Worm (Caenorhabditis elegans) whole organism, L2 larva: Measurements from ENCODE around the gene W09D6.4.
A peak's percentile ranks its signal among the peaks of the same experiment; 100 is the strongest.

ENCODE experiments used
- C34F6.9 ChIP-seq: fragments of 150-350 bp; optimal IDR thresholded peaks from 2 replicates; lab custom pipeline; 2014; ENCODE audit warnings: missing biosample characterization, missing genetic modification characterization
- F13H6.1 ChIP-seq: sonication (generic microtip); optimal IDR thresholded peaks from 2 replicates; lab custom pipeline; 2016; ENCODE audit warnings: missing genetic modification characterization, missing compliant biosample characterization
- R02D3.7 ChIP-seq: fragments of 150-350 bp; optimal IDR thresholded peaks from 2 replicates; lab custom pipeline; 2014; ENCODE audit warnings: missing biosample characterization, missing genetic modification characterization
- Y55F3AM.14 ChIP-seq: fragments of 200-800 bp; sonication (Bioruptor generic); optimal IDR thresholded peaks from 2 replicates; lab custom pipeline; 2018; ENCODE audit warnings: mild to moderate bottlenecking, missing genetic modification characterization, missing compliant biosample characterization
- ZK546.5 ChIP-seq: sonication (generic microtip); optimal IDR thresholded peaks from 2 replicates; lab custom pipeline; 2017; ENCODE audit warnings: missing biosample characterization, missing genetic modification characterization
- alr-1 ChIP-seq: fragments of 150-350 bp; optimal IDR thresholded peaks from 2 replicates; lab custom pipeline; 2014; ENCODE audit warnings: missing biosample characterization, missing genetic modification characterization
- aly-2 ChIP-seq: fragments of 150-350 bp; optimal IDR thresholded peaks from 2 replicates; lab custom pipeline; 2014; ENCODE audit warnings: missing biosample characterization, missing genetic modification characterization
- ama-1 ChIP-seq: fragments of 150-350 bp; optimal IDR thresholded peaks from 2 replicates; lab custom pipeline; 2018; ENCODE audit warnings: inconsistent platforms
- blmp-1 ChIP-seq: sonication (generic microtip); optimal IDR thresholded peaks from 2 replicates; lab custom pipeline; 2017; ENCODE audit warnings: missing genetic modification characterization, mild to moderate bottlenecking, missing compliant biosample characterization, antibody characterized with exemption, moderate library complexity; ENCODE audit not compliant: insufficient read depth
- crh-2 ChIP-seq: sonication (generic microtip); optimal IDR thresholded peaks from 2 replicates; lab custom pipeline; 2017; ENCODE audit warnings: missing biosample characterization, missing genetic modification characterization
- elt-1 ChIP-seq: fragments of 150-350 bp; optimal IDR thresholded peaks from 2 replicates; lab custom pipeline; 2014; ENCODE audit warnings: missing biosample characterization, missing genetic modification characterization
- elt-3 ChIP-seq: sonication (generic microtip); optimal IDR thresholded peaks from 2 replicates; lab custom pipeline; 2017; ENCODE audit warnings: missing biosample characterization, missing genetic modification characterization
- fos-1 ChIP-seq: fragments of 150-350 bp; optimal IDR thresholded peaks from 2 replicates; lab custom pipeline; 2014; ENCODE audit warnings: missing biosample characterization, missing genetic modification characterization
- gmeb-1 ChIP-seq: fragments of 150-350 bp; optimal IDR thresholded peaks from 2 replicates; lab custom pipeline; 2014; ENCODE audit warnings: missing biosample characterization, missing genetic modification characterization
- lin-13 ChIP-seq: fragments of 150-350 bp; optimal IDR thresholded peaks from 2 replicates; lab custom pipeline; 2014; ENCODE audit warnings: missing biosample characterization, missing genetic modification reagents, missing genetic modification characterization
- lsy-2 ChIP-seq, 2 experiments: fragments of 150-350 bp in 1 of 2; sonication (generic microtip) in 1 of 2; optimal IDR thresholded peaks; 2 replicates each; lab custom pipeline; 2014 to 2017; ENCODE audit warnings: missing biosample characterization in 2 of 2, missing genetic modification characterization in 2 of 2
- mbf-1 ChIP-seq: sonication (generic microtip); optimal IDR thresholded peaks from 2 replicates; lab custom pipeline; 2017; ENCODE audit warnings: missing biosample characterization, missing genetic modification characterization
- mdl-1 ChIP-seq, 2 experiments: fragments of 150-350 bp in 1 of 2; sonication (generic microtip) in 1 of 2; optimal IDR thresholded peaks; 2 replicates each; lab custom pipeline; 2017; ENCODE audit warnings: missing biosample characterization in 2 of 2, missing genetic modification characterization in 2 of 2
- nhr-10 ChIP-seq: sonication (generic microtip); optimal IDR thresholded peaks from 2 replicates; lab custom pipeline; 2017; ENCODE audit warnings: missing biosample characterization, missing genetic modification characterization
- nhr-129 ChIP-seq: fragments of 150-350 bp; optimal IDR thresholded peaks from 2 replicates; lab custom pipeline; 2014; ENCODE audit warnings: missing biosample characterization, missing genetic modification characterization
- nhr-21 ChIP-seq: fragments of 150-350 bp; optimal IDR thresholded peaks from 2 replicates; lab custom pipeline; 2014; ENCODE audit warnings: missing biosample characterization, missing genetic modification characterization
- nhr-23 ChIP-seq: fragments of 150-350 bp; optimal IDR thresholded peaks from 2 replicates; lab custom pipeline; 2014; ENCODE audit warnings: missing biosample characterization, missing genetic modification reagents, missing genetic modification characterization
- nhr-237 ChIP-seq: fragments of 150-350 bp; optimal IDR thresholded peaks from 2 replicates; lab custom pipeline; 2014; ENCODE audit warnings: missing biosample characterization, missing genetic modification characterization
- nhr-25 ChIP-seq: fragments of 150-350 bp; sonication (generic microtip); optimal IDR thresholded peaks from 3 replicates; lab custom pipeline; 2014; ENCODE audit warnings: missing biosample characterization, missing genetic modification characterization
- nhr-6 ChIP-seq: fragments of 150-350 bp; optimal IDR thresholded peaks from 2 replicates; lab custom pipeline; 2014; ENCODE audit warnings: missing biosample characterization, missing genetic modification characterization
- peb-1 ChIP-seq: fragments of 150-350 bp; optimal IDR thresholded peaks from 2 replicates; lab custom pipeline; 2014; ENCODE audit warnings: missing biosample characterization, missing genetic modification characterization
- sem-4 ChIP-seq: fragments of 150-350 bp; optimal IDR thresholded peaks from 2 replicates; lab custom pipeline; 2014; ENCODE audit warnings: missing biosample characterization, missing genetic modification reagents, missing genetic modification characterization
- skn-1 ChIP-seq: sonication (generic microtip); optimal IDR thresholded peaks from 2 replicates; lab custom pipeline; 2017; ENCODE audit warnings: missing biosample characterization, missing genetic modification characterization
- sma-3 ChIP-seq: sonication (generic microtip); optimal IDR thresholded peaks from 2 replicates; lab custom pipeline; 2016; ENCODE audit warnings: missing genetic modification reagents, missing genetic modification characterization, missing compliant biosample characterization
- sma-9 ChIP-seq, 2 experiments: fragments of 150-350 bp in 1 of 2; sonication (generic microtip) in 1 of 2; optimal IDR thresholded peaks; 2 replicates each; lab custom pipeline; 2014 to 2016; ENCODE audit warnings: missing genetic modification characterization in 2 of 2, mild to moderate bottlenecking in 1 of 2, missing biosample characterization in 1 of 2, missing compliant biosample characterization in 1 of 2, missing genetic modification reagents in 1 of 2, moderate library complexity in 1 of 2
- snpc-4 ChIP-seq: fragments of 150-350 bp; optimal IDR thresholded peaks from 2 replicates; lab custom pipeline; 2014; ENCODE audit warnings: missing biosample characterization, missing genetic modification characterization
- unc-55 ChIP-seq: fragments of 150-350 bp; sonication (generic microtip); optimal IDR thresholded peaks from 3 replicates; lab custom pipeline; 2014; ENCODE audit warnings: missing biosample characterization, missing genetic modification reagents, missing genetic modification characterization
- unc-62 ChIP-seq: fragments of 150-350 bp; optimal IDR thresholded peaks from 2 replicates; lab custom pipeline; 2014; ENCODE audit warnings: missing biosample characterization, missing genetic modification reagents, missing genetic modification characterization
- zag-1 ChIP-seq: fragments of 150-350 bp; optimal IDR thresholded peaks from 2 replicates; lab custom pipeline; 2014; ENCODE audit warnings: missing biosample characterization, missing genetic modification characterization
- ztf-1 ChIP-seq: fragments of 200-800 bp; sonication (Bioruptor generic); conservative IDR thresholded peaks from 2 replicates; pipeline ENCODE4 v1.3.6; 2022; ENCODE audit warnings: missing genetic modification characterization, missing compliant biosample characterization
- ztf-4 ChIP-seq: fragments of 150-350 bp; optimal IDR thresholded peaks from 2 replicates; lab custom pipeline; 2014; ENCODE audit warnings: missing biosample characterization, missing genetic modification characterization

The W09D6.4 gene

DNA sequence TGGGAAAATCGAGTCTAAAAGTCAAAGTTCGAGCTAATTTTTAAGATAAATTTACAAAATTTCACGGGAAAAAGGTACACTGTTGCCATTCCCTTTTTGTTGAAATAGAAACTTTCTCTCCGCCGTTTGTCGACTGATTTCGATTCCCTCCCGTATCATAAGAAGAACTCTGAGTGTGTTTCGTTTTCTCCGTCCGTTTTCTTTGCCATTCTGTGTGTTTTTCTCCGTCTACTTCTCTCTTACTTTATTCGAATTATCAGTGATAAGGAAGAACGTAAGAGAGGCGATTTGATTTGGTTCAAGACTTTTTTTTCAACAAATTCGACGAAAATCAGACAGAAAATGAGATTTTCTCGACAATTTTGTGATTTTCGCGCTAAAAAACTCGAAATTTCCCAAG, 33.0 kb upstream of the W09D6.4 start:
- TF ChIP-seq fos-1 (tag; lab: Kevin White, UChicago) = peak; percentile 84
- TF ChIP-seq C34F6.9 (tag; lab: Kevin White, UChicago) = no peak
- TF ChIP-seq blmp-1 (tag; lab: Kevin White, UChicago) = peak; percentile 20
- peak; percentile 37 for TF ChIP-seq crh-2 (tag; lab: Kevin White, UChicago)

DNA sequence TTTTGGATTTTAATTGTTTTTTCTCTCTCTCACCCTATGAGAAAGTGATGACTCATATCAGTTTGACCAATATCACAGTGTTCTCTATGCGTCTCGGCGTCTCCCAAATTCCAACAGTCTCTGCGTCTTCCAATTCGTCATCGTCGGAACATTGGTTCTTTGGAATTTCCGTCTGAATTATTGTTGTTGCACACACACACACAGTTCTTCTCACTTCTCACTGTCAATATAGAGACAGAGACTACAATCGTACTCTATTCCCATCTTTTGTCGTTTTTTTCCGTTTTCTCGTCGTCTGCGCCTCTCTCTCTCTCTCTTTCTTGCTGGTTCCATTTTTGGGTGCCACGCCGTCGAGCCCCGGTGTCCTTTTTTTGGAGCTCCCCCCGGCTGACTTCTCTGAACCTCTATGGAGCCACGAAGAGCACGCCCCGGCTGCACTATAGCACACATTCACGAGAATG, 28.9 kb upstream of the W09D6.4 start:
- no peak for TF ChIP-seq R02D3.7
- TF ChIP-seq sma-3 (GFP tag; lab: Kevin White, UChicago) = peak; percentile 58
- TF ChIP-seq nhr-129 (tag; lab: Kevin White, UChicago) = peak; percentile 20
- peak; percentile 93 for TF ChIP-seq fos-1 (tag; lab: Kevin White, UChicago)
- TF ChIP-seq lin-13 = no peak
- peak; percentile 4 for TF ChIP-seq unc-55
- TF ChIP-seq crh-2 (tag; lab: Kevin White, UChicago) = peak; percentile 7
- TF ChIP-seq F13H6.1 (tag; lab: Kevin White, UChicago) = peak; percentile 21

DNA sequence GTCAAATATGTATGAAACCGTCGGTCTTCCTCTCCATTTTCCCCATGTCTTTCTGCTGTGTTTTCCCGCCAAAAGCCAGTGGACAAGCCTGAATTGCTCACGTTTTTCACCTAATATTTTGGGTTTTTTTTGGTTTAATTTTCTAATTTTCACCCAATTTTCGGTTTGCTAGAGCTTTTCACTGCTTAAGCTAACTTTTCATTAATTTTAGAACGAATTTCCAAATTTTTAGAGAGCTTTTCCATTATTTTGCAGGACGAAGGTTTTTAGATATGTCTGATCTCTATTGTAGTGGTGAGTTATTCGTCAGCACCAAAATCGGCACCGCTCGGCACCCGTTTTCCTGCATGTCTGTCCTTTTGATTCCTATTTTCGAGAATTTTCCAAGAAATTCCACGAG, 25.9 kb upstream of the W09D6.4 start:
- TF ChIP-seq ztf-1 (no peak), C34F6.9 (tag; lab: Kevin White, UChicago) (no peak), nhr-6 (no peak), mbf-1 (no peak), gmeb-1 (tag; lab: Kevin White, UChicago) (no peak), zag-1 (tag; lab: Kevin White, UChicago) (no peak), nhr-23 (tag; lab: Kevin White, UChicago) (no peak), fos-1 (tag; lab: Kevin White, UChicago) (no peak), nhr-237 (tag; lab: Kevin White, UChicago) (no peak), alr-1 (tag; lab: Kevin White, UChicago) (no peak), elt-1 (tag; lab: Kevin White, UChicago) (no peak), ama-1 (no peak), skn-1 (tag; lab: Kevin White, UChicago) (no peak), peb-1 (no peak), sma-3 (GFP tag; lab: Kevin White, UChicago) (no peak), snpc-4 (no peak), nhr-10 (tag; lab: Kevin White, UChicago) (no peak), unc-62 (GFP tag; lab: Kevin White, UChicago) (no peak)

DNA sequence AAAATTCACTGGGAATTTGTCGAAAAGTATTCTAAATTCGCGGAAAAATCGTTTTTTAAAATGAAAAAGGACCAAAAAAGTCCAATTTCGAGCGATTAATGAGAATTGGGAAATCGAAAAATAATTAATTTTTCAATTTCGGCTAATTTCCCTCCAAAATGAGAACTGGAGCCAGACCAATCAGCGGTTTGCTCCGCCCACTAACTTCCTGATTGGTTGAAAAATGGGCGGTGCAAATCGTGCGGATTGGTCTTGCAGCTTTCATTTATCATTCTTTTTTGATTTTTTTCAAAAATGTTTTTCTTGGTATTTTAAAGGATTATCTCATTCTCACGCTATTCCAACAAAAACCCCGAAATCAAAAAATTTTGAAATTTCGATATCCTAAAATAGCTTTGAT, 25.5 kb upstream of the W09D6.4 start:
- no peak for TF ChIP-seq zag-1 (tag; lab: Kevin White, UChicago)
- TF ChIP-seq unc-62 (GFP tag; lab: Kevin White, UChicago) = no peak
- no peak for TF ChIP-seq nhr-23 (tag; lab: Kevin White, UChicago)
- no peak for TF ChIP-seq nhr-129 (tag; lab: Kevin White, UChicago)
- no peak for TF ChIP-seq sma-9 (GFP tag; optimal IDR thresholded peaks at IDR 0.05; lab: Kevin White, UChicago)
- no peak for TF ChIP-seq sma-9 (tag; optimal IDR thresholded peaks at IDR 0.05; lab: Kevin White, UChicago)
- no peak for TF ChIP-seq peb-1
- TF ChIP-seq, all 48 proteins: peak for 0

DNA sequence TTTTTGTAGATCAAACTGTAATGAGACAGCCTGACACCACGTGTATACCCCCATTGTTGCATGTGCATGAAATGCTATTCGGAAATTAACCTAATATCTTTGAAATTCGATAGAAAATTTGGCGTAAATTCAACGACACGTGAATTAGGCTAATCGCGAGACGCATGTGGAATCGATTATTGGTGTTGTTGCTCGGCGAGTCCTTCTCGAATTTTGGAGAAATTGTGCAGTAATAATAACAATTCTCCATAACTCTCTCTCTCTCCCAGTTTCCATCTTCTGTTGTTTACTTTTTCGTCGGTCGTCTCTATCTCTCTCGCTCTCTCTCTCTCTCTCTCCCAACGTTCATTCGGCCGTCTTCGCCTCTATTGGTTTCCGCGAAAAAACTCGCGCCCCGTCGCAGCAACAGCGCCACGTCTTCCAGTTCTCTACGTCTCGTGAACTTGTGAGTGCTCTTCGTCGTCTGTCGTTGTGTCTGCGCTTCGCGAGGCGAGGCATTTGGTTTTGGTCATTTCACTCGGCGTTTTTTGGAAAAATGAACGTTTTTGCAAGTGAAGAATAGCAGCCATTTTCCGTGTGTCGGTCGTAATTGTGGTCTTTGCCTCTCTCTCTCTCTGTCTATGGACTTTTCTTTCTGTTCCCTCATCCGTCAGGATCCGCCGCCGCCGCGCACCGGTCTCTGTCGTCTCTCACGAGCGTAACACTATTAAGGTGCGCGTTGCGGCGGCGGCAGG, 24.8 kb upstream of the W09D6.4 start:
- TF ChIP-seq F13H6.1 (tag; lab: Kevin White, UChicago) (peak; percentile 88), nhr-25 (tag; lab: Kevin White, UChicago) (peak; percentile 77), ztf-4 (tag; lab: Kevin White, UChicago) (peak; percentile 2), blmp-1 (tag; lab: Kevin White, UChicago) (peak; percentile 7), sma-9 (GFP tag; optimal IDR thresholded peaks at IDR 0.05; lab: Kevin White, UChicago) (peak; percentile 9), sma-9 (tag; optimal IDR thresholded peaks at IDR 0.05; lab: Kevin White, UChicago) (no peak), aly-2 (tag; lab: Kevin White, UChicago) (no peak), snpc-4 (peak; percentile 41), unc-55 (peak; percentile 64), sma-3 (GFP tag; lab: Kevin White, UChicago) (peak; percentile 53), ama-1 (no peak), crh-2 (tag; lab: Kevin White, UChicago) (peak; percentile 94), skn-1 (tag; lab: Kevin White, UChicago) (no peak), Y55F3AM.14 (peak; percentile 60), nhr-129 (tag; lab: Kevin White, UChicago) (peak; percentile 67), gmeb-1 (tag; lab: Kevin White, UChicago) (peak; percentile 44), fos-1 (tag; lab: Kevin White, UChicago) (peak; percentile 80), nhr-21 (peak; percentile 69), mdl-1 (tag; optimal IDR thresholded peaks at IDR 0.05; lab: Kevin White, UChicago) (peak; percentile 7 to 43), elt-3 (tag; lab: Kevin White, UChicago) (no peak), nhr-237 (tag; lab: Kevin White, UChicago) (no peak), zag-1 (tag; lab: Kevin White, UChicago) (peak; percentile 34), C34F6.9 (tag; lab: Kevin White, UChicago) (peak; percentile 55), sem-4 (tag; lab: Kevin White, UChicago) (peak; percentile 49), ZK546.5 (tag; lab: Kevin White, UChicago) (no peak), lsy-2 (tag; optimal IDR thresholded peaks at IDR 0.05; lab: Kevin White, UChicago) (peak; percentile 38 to 71), lin-13 (peak; percentile 60)
